Worm (Caenorhabditis elegans) whole organism, L3 larva: ENCODE data around the gene H23N18.6.

Experiments used
- R02D3.7 ChIP-seq: fragments of 150-350 bp; optimal IDR thresholded peaks from 2 replicates; lab custom pipeline; 2014; ENCODE audit warnings: missing biosample characterization, missing genetic modification characterization
- ZK546.5 ChIP-seq: sonication (generic microtip); optimal IDR thresholded peaks from 2 replicates; lab custom pipeline; 2017; ENCODE audit warnings: missing biosample characterization, missing genetic modification characterization
- aly-2 ChIP-seq: fragments of 150-350 bp; optimal IDR thresholded peaks from 2 replicates; lab custom pipeline; 2014; ENCODE audit warnings: missing biosample characterization, missing genetic modification characterization
- ama-1 ChIP-seq: fragments of 150-350 bp; optimal IDR thresholded peaks from 2 replicates; lab custom pipeline; 2018
- ceh-28 ChIP-seq: fragments of 150-350 bp; optimal IDR thresholded peaks from 2 replicates; lab custom pipeline; 2014; ENCODE audit warnings: missing biosample characterization, missing genetic modification reagents, missing genetic modification characterization
- ceh-82 ChIP-seq: fragments of 150-350 bp; optimal IDR thresholded peaks from 2 replicates; lab custom pipeline; 2014; ENCODE audit warnings: missing biosample characterization, missing genetic modification characterization
- ceh-9 ChIP-seq: sonication (generic microtip); optimal IDR thresholded peaks from 2 replicates; lab custom pipeline; 2018; ENCODE audit warnings: missing biosample characterization, missing genetic modification characterization
- egl-27 ChIP-seq: sonication (generic microtip); optimal IDR thresholded peaks from 4 replicates; lab custom pipeline; 2017; ENCODE audit warnings: missing biosample characterization, missing genetic modification reagents, missing genetic modification characterization
- egl-5 ChIP-seq: fragments of 150-350 bp; optimal IDR thresholded peaks from 2 replicates; lab custom pipeline; 2017; ENCODE audit warnings: missing biosample characterization, missing genetic modification reagents, missing genetic modification characterization, inconsistent platforms
- elt-1 ChIP-seq: fragments of 150-350 bp; optimal IDR thresholded peaks from 2 replicates; lab custom pipeline; 2014; ENCODE audit warnings: missing biosample characterization, missing genetic modification characterization
- elt-3 ChIP-seq, 3 experiments: fragments of 150-350 bp in 1 of 3; sonication (generic microtip) in 2 of 3; optimal IDR thresholded peaks; 2 replicates in 2 of 3; 4 replicates in 1 of 3; lab custom pipeline; 2014 to 2017; ENCODE audit warnings: missing biosample characterization in 3 of 3, missing genetic modification characterization in 3 of 3
- fkh-10 ChIP-seq: sonication (generic microtip); optimal IDR thresholded peaks from 2 replicates; lab custom pipeline; 2017; ENCODE audit warnings: missing biosample characterization, missing genetic modification reagents, missing genetic modification characterization
- fkh-2 ChIP-seq: fragments of 150-350 bp; optimal IDR thresholded peaks from 2 replicates; lab custom pipeline; 2014; ENCODE audit warnings: missing biosample characterization, missing genetic modification reagents, missing genetic modification characterization
- fos-1 ChIP-seq: fragments of 150-350 bp; optimal IDR thresholded peaks from 2 replicates; lab custom pipeline; 2014; ENCODE audit warnings: missing biosample characterization, missing genetic modification characterization
- hmg-11 ChIP-seq: sonication (generic microtip); optimal IDR thresholded peaks from 2 replicates; lab custom pipeline; 2016; ENCODE audit warnings: missing genetic modification characterization, missing compliant biosample characterization
- jun-1 ChIP-seq: fragments of 150-350 bp; optimal IDR thresholded peaks from 2 replicates; lab custom pipeline; 2014; ENCODE audit warnings: missing biosample characterization, missing genetic modification reagents, missing genetic modification characterization
- lin-15B ChIP-seq: fragments of 150-350 bp; optimal IDR thresholded peaks from 2 replicates; lab custom pipeline; 2014; ENCODE audit warnings: missing biosample characterization, missing genetic modification characterization
- lin-39 ChIP-seq: fragments of 150-350 bp; optimal IDR thresholded peaks from 2 replicates; lab custom pipeline; 2018; ENCODE audit warnings: missing biosample characterization, missing genetic modification reagents, missing genetic modification characterization
- mdl-1 ChIP-seq: fragments of 150-350 bp; optimal IDR thresholded peaks from 2 replicates; lab custom pipeline; 2014; ENCODE audit warnings: missing biosample characterization, missing genetic modification characterization
- mml-1 ChIP-seq: fragments of 150-350 bp; sonication (generic microtip); optimal IDR thresholded peaks from 3 replicates; lab custom pipeline; 2014; ENCODE audit warnings: missing biosample characterization, missing genetic modification characterization
- nfya-1 ChIP-seq: sonication (generic microtip); optimal IDR thresholded peaks from 2 replicates; lab custom pipeline; 2017; ENCODE audit warnings: missing genetic modification characterization, mild to moderate bottlenecking, missing compliant biosample characterization, antibody characterized with exemption, moderate library complexity; ENCODE audit not compliant: insufficient read depth
- nhr-11 ChIP-seq: fragments of 150-350 bp; optimal IDR thresholded peaks from 2 replicates; lab custom pipeline; 2014; ENCODE audit warnings: missing biosample characterization, missing genetic modification characterization
- nhr-12 ChIP-seq: fragments of 150-350 bp; optimal IDR thresholded peaks from 2 replicates; lab custom pipeline; 2014; ENCODE audit warnings: missing biosample characterization, missing genetic modification characterization
- nhr-23 ChIP-seq: fragments of 150-350 bp; optimal IDR thresholded peaks from 2 replicates; lab custom pipeline; 2014; ENCODE audit warnings: missing biosample characterization, missing genetic modification reagents, missing genetic modification characterization
- nhr-237 ChIP-seq: fragments of 150-350 bp; optimal IDR thresholded peaks from 2 replicates; lab custom pipeline; 2014; ENCODE audit warnings: missing biosample characterization, missing genetic modification characterization
- nhr-28 ChIP-seq: fragments of 150-350 bp; optimal IDR thresholded peaks from 2 replicates; lab custom pipeline; 2014; ENCODE audit warnings: missing biosample characterization, missing genetic modification characterization
- nhr-76 ChIP-seq: fragments of 150-350 bp; sonication (generic microtip); optimal IDR thresholded peaks from 5 replicates; lab custom pipeline; 2014; ENCODE audit warnings: missing biosample characterization, missing genetic modification characterization
- nhr-77 ChIP-seq: fragments of 150-350 bp; optimal IDR thresholded peaks from 2 replicates; lab custom pipeline; 2014; ENCODE audit warnings: missing biosample characterization, missing genetic modification characterization
- pha-4 ChIP-seq: fragments of 150-350 bp; optimal IDR thresholded peaks from 2 replicates; lab custom pipeline; 2014; ENCODE audit warnings: missing biosample characterization, missing genetic modification reagents, missing genetic modification characterization
- sea-2 ChIP-seq: fragments of 150-350 bp; sonication (generic microtip); optimal IDR thresholded peaks from 4 replicates; lab custom pipeline; 2014; ENCODE audit warnings: missing biosample characterization, missing genetic modification reagents, missing genetic modification characterization
- skn-1 ChIP-seq: fragments of 150-350 bp; optimal IDR thresholded peaks from 2 replicates; lab custom pipeline; 2014; ENCODE audit warnings: missing biosample characterization, missing genetic modification characterization
- snpc-4 ChIP-seq: fragments of 150-350 bp; optimal IDR thresholded peaks from 2 replicates; lab custom pipeline; 2014; ENCODE audit warnings: missing biosample characterization, missing genetic modification characterization
- unc-39 ChIP-seq: sonication (generic microtip); optimal IDR thresholded peaks from 4 replicates; lab custom pipeline; 2017; ENCODE audit warnings: missing biosample characterization, missing genetic modification characterization
- unc-62 ChIP-seq: fragments of 150-350 bp; sonication (generic microtip); optimal IDR thresholded peaks from 4 replicates; lab custom pipeline; 2014; ENCODE audit warnings: missing biosample characterization, missing genetic modification reagents, missing genetic modification characterization
- zag-1 ChIP-seq: fragments of 150-350 bp; optimal IDR thresholded peaks from 2 replicates; lab custom pipeline; 2014; ENCODE audit warnings: missing biosample characterization, missing genetic modification characterization
- ztf-11 ChIP-seq: fragments of 150-350 bp; optimal IDR thresholded peaks from 2 replicates; lab custom pipeline; 2014; ENCODE audit warnings: missing biosample characterization, missing genetic modification characterization

Gene H23N18.6

ce11 chrV:4933268-4933667 is 18.4 kb upstream of the H23N18.6 start:
- TF ChIP-seq egl-5 (tag; lab: Kevin White, UChicago), result no peak
- no peak for TF ChIP-seq snpc-4

- TF ChIP-seq ceh-82 (tag; lab: Kevin White, UChicago) (no peak), ZK546.5 (tag; lab: Kevin White, UChicago) (no peak), nfya-1 (tag; lab: Kevin White, UChicago) (no peak), nhr-237 (no peak), mml-1 (tag; lab: Kevin White, UChicago) (no peak), lin-15B (tag; lab: Kevin White, UChicago) (no peak), jun-1 (no peak), ztf-11 (tag; lab: Kevin White, UChicago) (no peak), hmg-11 (tag; lab: Kevin White, UChicago) (no peak), aly-2 (tag; lab: Kevin White, UChicago) (no peak), egl-5 (tag; lab: Kevin White, UChicago) (no peak), unc-62 (GFP tag; lab: Kevin White, UChicago) (no peak), ceh-28 (tag; lab: Kevin White, UChicago) (no peak), ama-1 (lab: Kevin White, UChicago) (no peak), fos-1 (no peak), sea-2 (no peak), fkh-2 (tag; lab: Kevin White, UChicago) (no peak), lin-39 (tag; lab: Kevin White, UChicago) (no peak)
- TF ChIP-seq, all 47 proteins: peak for 0
Measured at ce11 chrV:4932814-4933213, 17.9 kb upstream of the H23N18.6 start, which contains the start of gene C02E7.10. TSS of gene C02E7.10 (minus strand) at chrV:4933045.

- TF ChIP-seq hmg-11 (tag; lab: Kevin White, UChicago) (no peak), ama-1 (lab: Kevin White, UChicago) (no peak), fkh-2 (tag; lab: Kevin White, UChicago) (no peak), egl-27 (tag; lab: Kevin White, UChicago) (no peak), ceh-9 (tag; lab: Kevin White, UChicago) (no peak), nhr-23 (tag; lab: Kevin White, UChicago) (no peak), nhr-77 (tag; lab: Kevin White, UChicago) (no peak), fos-1 (no peak), nhr-237 (no peak), lin-39 (tag; lab: Kevin White, UChicago) (no peak), zag-1 (tag; lab: Kevin White, UChicago) (no peak), R02D3.7 (no peak), nhr-76 (no peak), elt-3 (tag; optimal IDR thresholded peaks at IDR 0.05; lab: Kevin White, UChicago) (no peak), ztf-11 (tag; lab: Kevin White, UChicago) (no peak)
Measured at ce11 chrV:4929842-4930241, 15.0 kb upstream of the H23N18.6 start, which contains the start of gene str-205. TSS of gene str-205 (minus strand) at chrV:4929942.

ce11 chrV:4926371-4926770 is 11.5 kb upstream of the H23N18.6 start, which contains the start of gene srh-21:
TSS of gene srh-21 (plus strand) at chrV:4926671.
- TF ChIP-seq skn-1 (tag; lab: Kevin White, UChicago) (no peak), mdl-1 (tag; lab: Kevin White, UChicago) (no peak), egl-27 (tag; lab: Kevin White, UChicago) (no peak), jun-1 (no peak), ceh-82 (tag; lab: Kevin White, UChicago) (no peak), fkh-10 (no peak), nhr-11 (tag; lab: Kevin White, UChicago) (no peak), nhr-28 (tag; lab: Kevin White, UChicago) (no peak), nhr-12 (tag; lab: Kevin White, UChicago) (no peak), hmg-11 (tag; lab: Kevin White, UChicago) (no peak), nhr-77 (tag; lab: Kevin White, UChicago) (no peak), ama-1 (lab: Kevin White, UChicago) (no peak), nhr-237 (no peak), nfya-1 (tag; lab: Kevin White, UChicago) (no peak), pha-4 (no peak), aly-2 (tag; lab: Kevin White, UChicago) (no peak), egl-5 (tag; lab: Kevin White, UChicago) (no peak), unc-39 (tag; lab: Kevin White, UChicago) (no peak), elt-1 (tag; lab: Kevin White, UChicago) (no peak), zag-1 (tag; lab: Kevin White, UChicago) (no peak)
